Fruit fly (Drosophila melanogaster): ENCODE results near the gene Ptp36E.

DNA sequence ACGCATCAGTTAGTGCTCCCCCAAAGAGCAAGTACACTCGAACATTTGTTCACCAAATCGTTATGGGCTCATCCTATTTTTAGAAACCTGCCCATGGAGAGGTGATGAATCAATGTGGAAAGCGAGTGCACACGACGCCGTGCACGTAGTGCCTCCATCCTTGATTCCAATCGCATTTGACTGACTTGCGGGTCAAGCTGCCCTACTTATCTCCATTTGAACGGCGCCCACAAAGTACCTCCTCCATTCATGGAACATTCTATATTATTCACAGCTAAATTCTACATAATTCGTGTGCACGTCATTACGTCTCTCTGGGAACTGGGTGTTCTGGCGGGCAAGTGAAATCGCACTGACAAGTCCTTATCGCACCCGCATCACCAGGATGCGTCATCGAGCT is 41.6 kb downstream of the Ptp36E start:
- TF ChIP-seq h (optimal IDR thresholded peaks at IDR 0.05): no peak
- TF ChIP-seq psq (optimal IDR thresholded peaks at IDR 0.05): no peak
- no peak for TF ChIP-seq ttk (optimal IDR thresholded peaks at IDR 0.05)
- no peak for TF ChIP-seq insv (optimal IDR thresholded peaks at IDR 0.05)
